Fruit fly (Drosophila melanogaster): ENCODE measurements around the gene CG14722.
A peak's percentile ranks its signal among the peaks of the same experiment; 100 is the strongest.

The CG14722 gene

DNA sequence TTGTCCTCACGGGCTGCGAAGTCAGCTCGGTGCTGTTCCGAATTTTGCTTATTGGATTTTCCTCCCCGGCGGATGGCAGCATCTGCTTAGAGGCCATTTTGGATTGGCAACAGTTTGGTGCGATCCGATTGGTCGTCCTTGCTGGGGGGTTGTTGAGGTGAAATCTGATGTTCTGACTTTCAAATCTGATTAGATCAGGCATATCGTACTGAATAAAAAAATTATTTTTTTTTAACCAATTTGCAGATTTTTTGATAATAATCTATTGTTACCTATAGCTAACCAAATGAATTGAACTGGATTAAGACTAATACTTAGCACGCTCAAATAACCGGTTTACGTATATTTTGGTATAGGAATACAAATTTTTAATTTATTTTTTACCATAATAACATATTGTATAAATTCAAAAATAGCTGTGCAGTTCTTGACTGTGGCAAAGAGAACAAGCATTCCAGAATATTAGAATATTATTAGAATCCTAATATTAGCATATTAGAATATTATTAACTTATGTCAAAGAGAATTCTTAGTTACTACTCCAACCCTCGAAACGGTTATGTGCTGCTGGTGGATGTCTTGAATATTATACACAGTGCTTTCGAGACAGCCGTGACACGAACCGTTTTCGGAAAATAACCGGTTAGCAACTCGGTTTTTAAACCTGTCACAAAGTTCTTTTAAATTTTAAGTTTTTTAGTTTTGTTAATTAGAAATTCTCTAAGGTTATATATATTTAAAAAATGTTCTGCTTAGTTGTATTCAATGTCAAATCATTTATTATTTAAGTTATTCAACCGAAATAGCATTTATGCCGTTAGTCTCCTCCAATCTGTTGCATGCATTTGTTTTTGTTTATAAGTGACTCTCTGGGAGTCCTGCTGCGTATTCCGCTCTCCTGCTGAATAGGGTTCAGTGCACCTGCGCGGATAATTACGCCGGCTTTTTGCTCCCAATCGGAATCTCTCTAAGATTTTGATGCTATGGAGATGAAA lies 47.1 kb upstream of the CG14722 start, which contains the start of gene Fer3 (continued):
- peak; percentile 40 for TF ChIP-seq sd (tag; optimal IDR thresholded peaks at IDR 0.05)
- TF ChIP-seq CG8924 (tag; optimal IDR thresholded peaks at IDR 0.05): peak; percentile 12
- TF ChIP-seq tll (GFP tag; optimal IDR thresholded peaks at IDR 0.05): peak in 1 of 2 experiments; percentile 26
- no peak for TF ChIP-seq CG1233 (GFP tag; optimal IDR thresholded peaks at IDR 0.05)
- TF ChIP-seq phol (tag; optimal IDR thresholded peaks at IDR 0.05): peak; percentile 25
- peak; percentile 28 for TF ChIP-seq Hmr (GFP tag; optimal IDR thresholded peaks at IDR 0.05)
- TF ChIP-seq nmo (GFP tag; optimal IDR thresholded peaks at IDR 0.05): no peak
- no peak for TF ChIP-seq Bdp1 (GFP tag; optimal IDR thresholded peaks at IDR 0.05)
- peak in 1 of 2 experiments; percentile 21 for TF ChIP-seq Trl (optimal IDR thresholded peaks at IDR 0.05)
- TF ChIP-seq Trl (GFP tag; optimal IDR thresholded peaks at IDR 0.05): no peak
- TF ChIP-seq Atf6 (GFP tag; IDR thresholded peaks at IDR 0.05): peak; percentile 38; the same call in 1 of the 2 replicates
- TF ChIP-seq CG2678 (tag; optimal IDR thresholded peaks at IDR 0.05): no peak
- no peak for TF ChIP-seq CG31365 (tag; optimal IDR thresholded peaks at IDR 0.05)
- TF ChIP-seq Hr51 (GFP tag; optimal IDR thresholded peaks at IDR 0.05): peak in 1 of 2 experiments; percentile 30
- peak; percentile 13 for TF ChIP-seq Dek (tag; optimal IDR thresholded peaks at IDR 0.05)
- TF ChIP-seq pita (GFP tag; optimal IDR thresholded peaks at IDR 0.05): peak; percentile 77
- TF ChIP-seq CG12155 (GFP tag; optimal IDR thresholded peaks at IDR 0.05): no peak
- TF ChIP-seq TFAM (GFP tag; optimal IDR thresholded peaks at IDR 0.05): no peak
- TF ChIP-seq Elba2 (GFP tag; optimal IDR thresholded peaks at IDR 0.05): peak; percentile 98

DNA sequence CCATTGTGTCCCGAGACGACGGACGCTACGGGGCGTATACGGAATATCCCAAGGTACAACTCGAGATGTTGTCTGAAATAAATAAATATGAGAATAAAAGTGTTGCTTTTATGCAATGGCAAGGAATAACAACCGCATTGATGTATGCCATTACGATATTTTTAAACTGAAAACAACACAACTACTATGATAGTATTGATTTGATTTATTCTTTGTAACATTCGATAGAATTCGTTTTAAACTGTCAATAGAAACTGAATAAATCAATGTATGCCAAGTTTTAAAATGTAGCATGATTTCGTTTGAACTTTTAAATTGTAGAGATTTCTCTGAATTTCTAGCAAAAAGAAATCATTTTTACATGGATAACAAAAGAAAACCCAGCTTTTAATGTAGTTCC lies 45.5 kb upstream of the CG14722 start, which contains the start of gene CG14717:
TSS of gene CG14717 (plus strand) at position 301 of the 400 bp plus-strand sequence.
- TF ChIP-seq CG3847 (GFP tag; IDR thresholded peaks at IDR 0.05) (no peak), hth (optimal IDR thresholded peaks at IDR 0.05) (no peak), CG1602 (GFP tag; optimal IDR thresholded peaks at IDR 0.05) (no peak), CG2199 (GFP tag; IDR thresholded peaks at IDR 0.05) (no peak), CG9609 (GFP tag; optimal IDR thresholded peaks at IDR 0.05) (no peak), CG12299 (tag; optimal IDR thresholded peaks at IDR 0.05) (no peak), inv (GFP tag; IDR thresholded peaks at IDR 0.05; ENCODE audit: partially characterized antibody) (no peak), CG9727 (GFP tag; optimal IDR thresholded peaks at IDR 0.05) (no peak), CG11085 (GFP tag; IDR thresholded peaks at IDR 0.05) (no peak)

- TF ChIP-seq Doc3 (GFP tag; IDR thresholded peaks at IDR 0.05; ENCODE audit: partially characterized antibody): no peak
- TF ChIP-seq Sin3A (optimal IDR thresholded peaks at IDR 0.05): no peak
- TF ChIP-seq bsh (GFP tag; optimal IDR thresholded peaks at IDR 0.05): no peak
- TF ChIP-seq CG8089 (GFP tag; optimal IDR thresholded peaks at IDR 0.05): no peak
- no peak for TF ChIP-seq CG12391 (tag; optimal IDR thresholded peaks at IDR 0.05)
- TF ChIP-seq CkIIα-i1 (GFP tag; IDR thresholded peaks at IDR 0.05): no peak
Measured at dm6 chr3R:11700314-11700713, 41.4 kb upstream of the CG14722 start, which contains the start of gene CG14718. CG14718 (plus strand) TSS chr3R:11700614.

DNA sequence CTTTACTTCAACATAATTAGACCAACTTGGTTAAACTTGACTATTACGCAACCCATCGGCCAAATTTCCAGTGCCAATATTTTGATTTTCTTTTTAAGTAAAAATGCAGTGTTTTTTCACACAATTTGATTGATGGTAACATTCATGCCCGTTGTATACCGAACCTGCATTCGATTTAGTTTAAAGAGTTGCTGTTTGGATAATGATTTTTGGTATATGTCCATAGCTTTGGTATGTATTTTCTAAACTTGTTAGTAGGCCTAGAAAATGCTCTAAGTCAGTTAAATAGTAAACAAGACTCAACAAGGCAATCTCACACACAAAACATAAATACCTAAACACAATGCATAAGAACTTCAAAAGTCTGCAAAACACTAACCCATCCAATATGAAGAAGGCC lies 38.0 kb upstream of the CG14722 start, which contains the start of gene I-t:
TSS of gene I-t (plus strand) at position 301 of the 400 bp plus-strand sequence.
- TF ChIP-seq Oaz (GFP tag; IDR thresholded peaks at IDR 0.05) (no peak), fd64A (GFP tag; optimal IDR thresholded peaks at IDR 0.05) (no peak), ap (GFP tag; IDR thresholded peaks at IDR 0.05) (no peak)
